Worm (Caenorhabditis elegans) whole organism, L3 larva: Measurements from ENCODE around the gene F14F9.8.
A peak's percentile ranks its signal among the peaks of the same experiment; 100 is the strongest.

Source experiments
- R02D3.7 ChIP-seq: fragments of 150-350 bp; optimal IDR thresholded peaks from 2 replicates; lab custom pipeline; 2014; ENCODE audit warnings: missing biosample characterization, missing genetic modification characterization
- ama-1 ChIP-seq: fragments of 150-350 bp; optimal IDR thresholded peaks from 2 replicates; lab custom pipeline; 2018
- ceh-16 ChIP-seq: sonication (generic microtip); optimal IDR thresholded peaks from 2 replicates; lab custom pipeline; 2017; ENCODE audit warnings: missing biosample characterization, missing genetic modification characterization
- ceh-9 ChIP-seq: sonication (generic microtip); optimal IDR thresholded peaks from 2 replicates; lab custom pipeline; 2018; ENCODE audit warnings: missing biosample characterization, missing genetic modification characterization
- daf-12 ChIP-seq: fragments of 150-350 bp; optimal IDR thresholded peaks from 2 replicates; lab custom pipeline; 2014; ENCODE audit warnings: missing biosample characterization, missing genetic modification reagents, missing genetic modification characterization
- egl-27 ChIP-seq: sonication (generic microtip); optimal IDR thresholded peaks from 4 replicates; lab custom pipeline; 2017; ENCODE audit warnings: missing biosample characterization, missing genetic modification reagents, missing genetic modification characterization
- egl-5 ChIP-seq: fragments of 150-350 bp; optimal IDR thresholded peaks from 2 replicates; lab custom pipeline; 2017; ENCODE audit warnings: missing biosample characterization, missing genetic modification reagents, missing genetic modification characterization, inconsistent platforms
- elt-1 ChIP-seq: fragments of 150-350 bp; optimal IDR thresholded peaks from 2 replicates; lab custom pipeline; 2014; ENCODE audit warnings: missing biosample characterization, missing genetic modification characterization
- elt-2 ChIP-seq: sonication (generic microtip); optimal IDR thresholded peaks from 2 replicates; lab custom pipeline; 2016; ENCODE audit warnings: missing genetic modification reagents, mild to moderate bottlenecking, missing genetic modification characterization, missing compliant biosample characterization
- elt-3 ChIP-seq, 3 experiments: fragments of 150-350 bp in 1 of 3; sonication (generic microtip) in 2 of 3; optimal IDR thresholded peaks; 2 replicates in 2 of 3; 4 replicates in 1 of 3; lab custom pipeline; 2014 to 2017; ENCODE audit warnings: missing biosample characterization in 3 of 3, missing genetic modification characterization in 3 of 3
- eor-1 ChIP-seq, 2 experiments: fragments of 150-350 bp; optimal IDR thresholded peaks; 2 replicates each; lab custom pipeline; 2014 to 2018; ENCODE audit warnings: missing biosample characterization in 2 of 2, missing genetic modification characterization in 2 of 2
- fkh-10 ChIP-seq: sonication (generic microtip); optimal IDR thresholded peaks from 2 replicates; lab custom pipeline; 2017; ENCODE audit warnings: missing biosample characterization, missing genetic modification reagents, missing genetic modification characterization
- fkh-2 ChIP-seq: fragments of 150-350 bp; optimal IDR thresholded peaks from 2 replicates; lab custom pipeline; 2014; ENCODE audit warnings: missing biosample characterization, missing genetic modification reagents, missing genetic modification characterization
- hmg-11 ChIP-seq: sonication (generic microtip); optimal IDR thresholded peaks from 2 replicates; lab custom pipeline; 2016; ENCODE audit warnings: missing genetic modification characterization, missing compliant biosample characterization
- jun-1 ChIP-seq: fragments of 150-350 bp; optimal IDR thresholded peaks from 2 replicates; lab custom pipeline; 2014; ENCODE audit warnings: missing biosample characterization, missing genetic modification reagents, missing genetic modification characterization
- lin-15B ChIP-seq: fragments of 150-350 bp; optimal IDR thresholded peaks from 2 replicates; lab custom pipeline; 2014; ENCODE audit warnings: missing biosample characterization, missing genetic modification characterization
- lsy-12 ChIP-seq: sonication (generic microtip); optimal IDR thresholded peaks from 2 replicates; lab custom pipeline; 2016; ENCODE audit warnings: mild to moderate bottlenecking, missing genetic modification characterization, missing compliant biosample characterization
- nfya-1 ChIP-seq: sonication (generic microtip); optimal IDR thresholded peaks from 2 replicates; lab custom pipeline; 2017; ENCODE audit warnings: missing genetic modification characterization, mild to moderate bottlenecking, missing compliant biosample characterization, antibody characterized with exemption, moderate library complexity; ENCODE audit not compliant: insufficient read depth
- nhr-11 ChIP-seq: fragments of 150-350 bp; optimal IDR thresholded peaks from 2 replicates; lab custom pipeline; 2014; ENCODE audit warnings: missing biosample characterization, missing genetic modification characterization
- nhr-12 ChIP-seq: fragments of 150-350 bp; optimal IDR thresholded peaks from 2 replicates; lab custom pipeline; 2014; ENCODE audit warnings: missing biosample characterization, missing genetic modification characterization
- nhr-23 ChIP-seq: fragments of 150-350 bp; optimal IDR thresholded peaks from 2 replicates; lab custom pipeline; 2014; ENCODE audit warnings: missing biosample characterization, missing genetic modification reagents, missing genetic modification characterization
- nhr-28 ChIP-seq: fragments of 150-350 bp; optimal IDR thresholded peaks from 2 replicates; lab custom pipeline; 2014; ENCODE audit warnings: missing biosample characterization, missing genetic modification characterization
- nhr-43 ChIP-seq: sonication (generic microtip); optimal IDR thresholded peaks from 2 replicates; lab custom pipeline; 2016; ENCODE audit warnings: mild to moderate bottlenecking, missing genetic modification characterization, missing compliant biosample characterization; ENCODE audit not compliant: poor library complexity, severe bottlenecking
- nhr-67 ChIP-seq: fragments of 150-350 bp; optimal IDR thresholded peaks from 2 replicates; lab custom pipeline; 2014; ENCODE audit warnings: missing biosample characterization, missing genetic modification characterization
- nhr-76 ChIP-seq: fragments of 150-350 bp; sonication (generic microtip); optimal IDR thresholded peaks from 5 replicates; lab custom pipeline; 2014; ENCODE audit warnings: missing biosample characterization, missing genetic modification characterization
- nhr-77 ChIP-seq: fragments of 150-350 bp; optimal IDR thresholded peaks from 2 replicates; lab custom pipeline; 2014; ENCODE audit warnings: missing biosample characterization, missing genetic modification characterization
- pha-4 ChIP-seq: fragments of 150-350 bp; optimal IDR thresholded peaks from 2 replicates; lab custom pipeline; 2014; ENCODE audit warnings: missing biosample characterization, missing genetic modification reagents, missing genetic modification characterization
- pqm-1 ChIP-seq: fragments of 150-350 bp; optimal IDR thresholded peaks from 2 replicates; lab custom pipeline; 2017; ENCODE audit warnings: missing biosample characterization, missing genetic modification characterization, inconsistent platforms
- sea-2 ChIP-seq: fragments of 150-350 bp; sonication (generic microtip); optimal IDR thresholded peaks from 4 replicates; lab custom pipeline; 2014; ENCODE audit warnings: missing biosample characterization, missing genetic modification reagents, missing genetic modification characterization
- skn-1 ChIP-seq: fragments of 150-350 bp; optimal IDR thresholded peaks from 2 replicates; lab custom pipeline; 2014; ENCODE audit warnings: missing biosample characterization, missing genetic modification characterization
- snpc-4 ChIP-seq: fragments of 150-350 bp; optimal IDR thresholded peaks from 2 replicates; lab custom pipeline; 2014; ENCODE audit warnings: missing biosample characterization, missing genetic modification characterization
- tbx-2 ChIP-seq: sonication (generic microtip); optimal IDR thresholded peaks from 2 replicates; lab custom pipeline; 2016; ENCODE audit warnings: mild to moderate bottlenecking, missing genetic modification characterization, missing compliant biosample characterization
- unc-39 ChIP-seq: sonication (generic microtip); optimal IDR thresholded peaks from 4 replicates; lab custom pipeline; 2017; ENCODE audit warnings: missing biosample characterization, missing genetic modification characterization
- unc-62 ChIP-seq: fragments of 150-350 bp; sonication (generic microtip); optimal IDR thresholded peaks from 4 replicates; lab custom pipeline; 2014; ENCODE audit warnings: missing biosample characterization, missing genetic modification reagents, missing genetic modification characterization
- zag-1 ChIP-seq: fragments of 150-350 bp; optimal IDR thresholded peaks from 2 replicates; lab custom pipeline; 2014; ENCODE audit warnings: missing biosample characterization, missing genetic modification characterization
- ztf-11 ChIP-seq: fragments of 150-350 bp; optimal IDR thresholded peaks from 2 replicates; lab custom pipeline; 2014; ENCODE audit warnings: missing biosample characterization, missing genetic modification characterization
- ztf-4 ChIP-seq: fragments of 150-350 bp; optimal IDR thresholded peaks from 2 replicates; lab custom pipeline; 2014; ENCODE audit warnings: missing biosample characterization, missing genetic modification characterization

The F14F9.8 gene

ce11 chrV:5104934-5105333 lies 25.2 kb upstream of the F14F9.8 start, which contains the start of gene srab-2:
Gene srab-2, minus strand, starts transcription at chrV:5105034.
- TF ChIP-seq R02D3.7 (tag; lab: Kevin White, UChicago) (no peak), fkh-2 (no peak), ceh-16 (tag; lab: Kevin White, UChicago) (no peak), hmg-11 (tag; lab: Kevin White, UChicago) (no peak), ama-1 (lab: Kevin White, UChicago) (no peak), elt-3 (tag; optimal IDR thresholded peaks at IDR 0.05; lab: Kevin White, UChicago) (no peak), nhr-67 (tag; lab: Kevin White, UChicago) (no peak), ztf-4 (tag; lab: Kevin White, UChicago) (no peak), lin-15B (tag; lab: Kevin White, UChicago) (no peak), eor-1 (tag; optimal IDR thresholded peaks at IDR 0.05; lab: Kevin White, UChicago) (no peak), nhr-28 (tag; lab: Kevin White, UChicago) (no peak), fkh-10 (GFP tag; lab: Kevin White, UChicago) (no peak), ztf-11 (tag; lab: Kevin White, UChicago) (no peak), nhr-12 (tag; lab: Kevin White, UChicago) (no peak), elt-2 (tag; lab: Kevin White, UChicago) (no peak), zag-1 (tag; lab: Kevin White, UChicago) (no peak)

DNA sequence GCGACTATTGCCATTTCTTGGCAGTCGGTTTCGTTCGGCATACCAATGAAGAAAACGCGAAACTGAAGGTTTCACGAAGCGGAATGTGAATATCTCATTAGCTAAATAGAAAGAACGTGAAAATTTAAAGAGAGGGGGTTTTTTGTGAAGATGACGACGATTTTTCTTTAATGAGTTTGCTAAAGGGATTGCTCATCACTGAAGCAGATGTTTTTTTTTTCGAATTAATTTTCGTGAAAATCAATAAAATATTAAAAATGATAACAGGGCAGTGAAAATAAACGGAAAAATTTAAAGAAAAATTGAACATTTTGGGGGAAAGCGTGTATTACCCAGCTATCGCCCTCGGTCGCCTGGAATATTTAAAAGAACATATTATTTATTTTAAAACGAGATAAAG lies 22.3 kb upstream of the F14F9.8 start, which contains the start of gene srab-3:
TSS of gene srab-3 (minus strand) at position 101 of the 400 bp plus-strand sequence.
- TF ChIP-seq snpc-4 (tag; lab: Kevin White, UChicago): no peak
- TF ChIP-seq ztf-11 (tag; lab: Kevin White, UChicago): no peak
- TF ChIP-seq nhr-76 (tag; lab: Kevin White, UChicago): no peak
- no peak for TF ChIP-seq tbx-2 (tag; lab: Kevin White, UChicago)

DNA sequence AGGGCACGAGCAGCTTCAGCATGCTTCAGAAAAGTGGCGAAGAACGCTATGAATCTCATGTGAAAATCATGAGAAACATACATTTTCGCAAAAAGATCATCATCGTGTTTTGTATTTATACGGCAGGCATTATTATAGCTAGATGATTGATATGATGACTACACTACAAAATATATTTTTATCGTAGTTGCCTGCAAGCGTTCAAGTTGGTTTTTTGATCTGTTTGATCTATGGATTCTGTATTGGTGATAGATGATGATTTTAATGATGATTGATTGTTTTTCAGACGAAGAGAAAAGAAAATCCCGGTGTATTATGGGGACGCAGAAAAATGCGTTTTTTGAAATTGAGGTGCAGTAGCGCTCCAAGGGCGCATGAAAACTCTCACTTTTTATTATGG lies 19.4 kb upstream of the F14F9.8 start, which contains the start of gene ugt-63:
TSS of gene ugt-63 (minus strand) at position 89 of the 400 bp plus-strand sequence.
- TF ChIP-seq skn-1 (no peak), nhr-43 (peak; percentile 63), zag-1 (tag; lab: Kevin White, UChicago) (no peak), nhr-77 (tag; lab: Kevin White, UChicago) (no peak), tbx-2 (tag; lab: Kevin White, UChicago) (no peak)

ce11 chrV:5113654-5114053 lies 16.5 kb upstream of the F14F9.8 start, which contains the start of gene C04F5.8:
Gene C04F5.8, minus strand, starts transcription at chrV:5113754.
- TF ChIP-seq egl-27 (tag; lab: Kevin White, UChicago) (no peak), tbx-2 (tag; lab: Kevin White, UChicago) (no peak), elt-1 (no peak), R02D3.7 (tag; lab: Kevin White, UChicago) (no peak), elt-2 (tag; lab: Kevin White, UChicago) (no peak), fkh-2 (no peak)

- TF ChIP-seq egl-27 (tag; lab: Kevin White, UChicago) (no peak), elt-3 (tag; optimal IDR thresholded peaks at IDR 0.05; lab: Kevin White, UChicago) (no peak), nhr-43 (no peak), nhr-23 (tag; lab: Kevin White, UChicago) (no peak), pqm-1 (tag; lab: Kevin White, UChicago) (no peak)
These were observed 11.0 kb upstream of the F14F9.8 start, which contains the start of gene C04F5.9 for ce11 chrV:5119109-5119508. Gene C04F5.9, minus strand, starts transcription at chrV:5119209.

DNA sequence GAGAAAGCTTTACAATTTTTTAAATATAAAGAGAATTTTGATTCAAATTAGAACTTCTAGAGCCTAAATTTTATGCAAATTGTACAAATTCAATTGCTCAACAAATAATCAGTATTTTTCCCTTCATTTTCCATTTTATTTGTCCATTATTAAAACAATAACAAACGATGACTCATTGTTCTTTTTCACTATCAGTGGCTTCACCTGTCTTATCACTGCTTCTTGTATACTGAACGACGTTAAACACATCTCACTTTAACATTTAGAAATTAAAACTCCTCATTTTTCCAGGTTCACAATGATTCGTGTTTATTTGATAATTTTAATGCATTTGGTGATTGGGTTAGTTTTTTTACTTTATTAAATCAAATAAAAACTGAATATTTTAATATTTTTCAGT lies 10.4 kb upstream of the F14F9.8 start, which contains the start of gene sid-1:
TSS of gene sid-1 (plus strand) at position 292 of the 400 bp plus-strand sequence.
- TF ChIP-seq sea-2 (no peak), ceh-9 (tag; lab: Kevin White, UChicago) (no peak), nfya-1 (no peak), nhr-11 (tag; lab: Kevin White, UChicago) (no peak), elt-1 (no peak), skn-1 (no peak), lin-15B (tag; lab: Kevin White, UChicago) (no peak), nhr-77 (tag; lab: Kevin White, UChicago) (no peak), pqm-1 (tag; lab: Kevin White, UChicago) (peak; percentile 23), jun-1 (no peak), daf-12 (tag; lab: Kevin White, UChicago) (no peak), nhr-28 (tag; lab: Kevin White, UChicago) (no peak), lsy-12 (tag; lab: Kevin White, UChicago) (no peak), ama-1 (lab: Kevin White, UChicago) (no peak), ztf-11 (tag; lab: Kevin White, UChicago) (no peak), pha-4 (tag; lab: Kevin White, UChicago) (peak; percentile 27), ztf-4 (tag; lab: Kevin White, UChicago) (no peak), elt-2 (tag; lab: Kevin White, UChicago) (peak; percentile 76), unc-62 (GFP tag; lab: Kevin White, UChicago) (no peak), eor-1 (tag; optimal IDR thresholded peaks at IDR 0.05; lab: Kevin White, UChicago) (no peak), unc-39 (tag; lab: Kevin White, UChicago) (no peak), zag-1 (tag; lab: Kevin White, UChicago) (no peak), nhr-67 (tag; lab: Kevin White, UChicago) (no peak), egl-5 (tag; lab: Kevin White, UChicago) (no peak), hmg-11 (tag; lab: Kevin White, UChicago) (no peak), R02D3.7 (tag; lab: Kevin White, UChicago) (no peak)
